Fruit fly (Drosophila melanogaster) whole organism, embryonic: ENCODE results near the gene CG31638.

ENCODE experiments used
- Atf3 ChIP-seq: fragments of 200-800 bp; sonication (Bioruptor generic); optimal IDR thresholded peaks from 3 replicates; lab custom pipeline; 2016; ENCODE audit warnings: missing biosample characterization, missing genetic modification characterization
- Blimp-1 ChIP-seq: fragments of 200-800 bp; sonication (Bioruptor generic); optimal IDR thresholded peaks from 3 replicates; lab custom pipeline; 2018; ENCODE audit warnings: missing biosample characterization, missing genetic modification characterization, mild to moderate bottlenecking, moderate library complexity, missing genetic modification reagents
- CG10654 ChIP-seq: fragments of 200-800 bp; sonication (Bioruptor generic); optimal IDR thresholded peaks from 2 replicates; lab custom pipeline; 2016; ENCODE audit warnings: missing biosample characterization, missing genetic modification characterization
- CG12219 ChIP-seq: fragments of 200-800 bp; sonication (Bioruptor generic); optimal IDR thresholded peaks from 3 replicates; lab custom pipeline; 2018; ENCODE audit warnings: missing biosample characterization, mild to moderate bottlenecking, missing genetic modification characterization
- CG13123 ChIP-seq: fragments of 200-800 bp; sonication (Bioruptor generic); optimal IDR thresholded peaks from 2 replicates; lab custom pipeline; 2016; ENCODE audit warnings: missing biosample characterization, missing genetic modification characterization
- CG13624 ChIP-seq: fragments of 200-800 bp; sonication (Bioruptor generic); optimal IDR thresholded peaks from 2 replicates; lab custom pipeline; 2016; ENCODE audit warnings: missing biosample characterization, missing genetic modification characterization
- CG14050 ChIP-seq: fragments of 200-800 bp; sonication (Bioruptor generic); IDR thresholded peaks from 3 replicates; pipeline ENCODE4 v1.3.6; 2022; ENCODE audit warnings: missing biosample characterization, missing genetic modification characterization
- CG14667 ChIP-seq: fragments of 200-800 bp; sonication (Bioruptor generic); IDR thresholded peaks from 2 replicates; pipeline ENCODE4 v1.3.6; 2022; ENCODE audit warnings: missing biosample characterization, missing genetic modification characterization
- CG14710 ChIP-seq: fragments of 200-800 bp; sonication (Bioruptor generic); optimal IDR thresholded peaks from 3 replicates; lab custom pipeline; 2019; ENCODE audit warnings: missing biosample characterization, mild to moderate bottlenecking, missing genetic modification characterization, moderate library complexity
- CG16813 ChIP-seq: fragments of 200-800 bp; sonication (Bioruptor generic); IDR thresholded peaks from 3 replicates; pipeline ENCODE4 v1.3.6; 2022; ENCODE audit warnings: missing biosample characterization, missing genetic modification characterization; ENCODE audit not compliant: partially characterized antibody
- CG17568 ChIP-seq: fragments of 200-800 bp; sonication (Bioruptor generic); optimal IDR thresholded peaks from 2 replicates; lab custom pipeline; 2018; ENCODE audit warnings: missing biosample characterization, mild to moderate bottlenecking, missing genetic modification characterization, moderate library complexity
- CG17829 ChIP-seq: fragments of 200-800 bp; optimal IDR thresholded peaks from 2 replicates; lab custom pipeline; 2019; ENCODE audit warnings: missing biosample characterization, mild to moderate bottlenecking, missing genetic modification characterization, moderate library complexity
- CG3065 ChIP-seq: fragments of 200-800 bp; sonication (Bioruptor generic); optimal IDR thresholded peaks from 2 replicates; lab custom pipeline; 2016; ENCODE audit warnings: missing biosample characterization, missing genetic modification characterization
- CG31365 ChIP-seq: fragments of 200-800 bp; sonication (Bioruptor generic); optimal IDR thresholded peaks from 2 replicates; lab custom pipeline; 2018; ENCODE audit warnings: missing biosample characterization, mild to moderate bottlenecking, missing genetic modification characterization
- CG3847 ChIP-seq: fragments of 200-800 bp; sonication (Bioruptor generic); IDR thresholded peaks from 2 replicates; pipeline ENCODE4 v1.3.6; 2022; ENCODE audit warnings: missing biosample characterization, missing genetic modification characterization
- CG6854 ChIP-seq: fragments of 200-800 bp; sonication (Bioruptor generic); optimal IDR thresholded peaks from 3 replicates; lab custom pipeline; 2017; ENCODE audit warnings: missing biosample characterization, mild to moderate bottlenecking, missing genetic modification characterization
- CG7987 ChIP-seq: fragments of 200-800 bp; sonication (Bioruptor generic); optimal IDR thresholded peaks from 2 replicates; lab custom pipeline; 2018; ENCODE audit warnings: missing biosample characterization, mild to moderate bottlenecking, missing genetic modification characterization, moderate library complexity
- CG8388 ChIP-seq: fragments of 200-800 bp; sonication (Bioruptor generic); optimal IDR thresholded peaks from 2 replicates; lab custom pipeline; 2019; ENCODE audit warnings: missing biosample characterization, mild to moderate bottlenecking, missing genetic modification characterization, moderate library complexity
- CG9215 ChIP-seq: fragments of 200-800 bp; sonication (Bioruptor generic); IDR thresholded peaks from 2 replicates; pipeline ENCODE4 v1.3.6; 2022; ENCODE audit warnings: missing biosample characterization, missing genetic modification characterization
- CG9817 ChIP-seq: fragments of 200-800 bp; sonication (Bioruptor generic); optimal IDR thresholded peaks from 2 replicates; lab custom pipeline; 2018; ENCODE audit warnings: missing biosample characterization, mild to moderate bottlenecking, missing genetic modification characterization, moderate library complexity
- Dip3 ChIP-seq: fragments of 200-800 bp; sonication (Bioruptor generic); optimal IDR thresholded peaks from 3 replicates; lab custom pipeline; 2016; ENCODE audit warnings: missing biosample characterization, missing genetic modification characterization
- Eip74EF ChIP-seq, 2 experiments: fragments of 200-800 bp in 1 of 2; fragments of >200 bp in 1 of 2; sonication (Bioruptor generic) in 1 of 2; optimal IDR thresholded peaks; 2 replicates each; lab custom pipeline; 2017 to 2019; ENCODE audit warnings: missing biosample characterization in 2 of 2, missing genetic modification characterization in 2 of 2, mild to moderate bottlenecking in 1 of 2, moderate library complexity in 1 of 2
- Fer1 ChIP-seq: fragments of 200-800 bp; sonication (Bioruptor generic); optimal IDR thresholded peaks from 2 replicates; lab custom pipeline; 2017; ENCODE audit warnings: missing biosample characterization, mild to moderate bottlenecking, missing genetic modification characterization
- GATAe ChIP-seq: fragments of 200-800 bp; sonication (Bioruptor generic); conservative IDR thresholded peaks from 2 replicates; pipeline ENCODE4 v1.3.6; 2022; ENCODE audit warnings: missing biosample characterization, missing genetic modification characterization
- HLH4C ChIP-seq: fragments of 200-800 bp; sonication (Bioruptor generic); IDR thresholded peaks from 3 replicates; pipeline ENCODE4 v1.3.6; 2022; ENCODE audit warnings: missing biosample characterization, missing genetic modification characterization; ENCODE audit not compliant: partially characterized antibody
- Jarid2 ChIP-seq: fragments of 200-800 bp; sonication (Bioruptor generic); optimal IDR thresholded peaks from 3 replicates; lab custom pipeline; 2017; ENCODE audit warnings: mild to moderate bottlenecking, missing biosample characterization, missing genetic modification reagents, missing genetic modification characterization
- MESR4 ChIP-seq: fragments of 200-800 bp; sonication (Bioruptor generic); optimal IDR thresholded peaks from 2 replicates; lab custom pipeline; 2018; ENCODE audit warnings: missing biosample characterization, mild to moderate bottlenecking, missing genetic modification characterization, moderate library complexity
- NFAT ChIP-seq: fragments of 200-800 bp; sonication (Bioruptor generic); IDR thresholded peaks from 2 replicates; pipeline ENCODE4 v1.3.6; 2022; ENCODE audit warnings: missing biosample characterization, missing genetic modification characterization
- NfI ChIP-seq: fragments of 200-800 bp; sonication (Bioruptor generic); optimal IDR thresholded peaks from 3 replicates; lab custom pipeline; 2018; ENCODE audit warnings: missing biosample characterization, mild to moderate bottlenecking, missing genetic modification characterization, moderate library complexity
- PHDP ChIP-seq: fragments of 200-800 bp; sonication (Bioruptor generic); optimal IDR thresholded peaks from 3 replicates; lab custom pipeline; 2018; ENCODE audit warnings: missing biosample characterization, mild to moderate bottlenecking, missing genetic modification characterization, moderate library complexity
- Sin3A ChIP-seq: fragments of >200 bp; optimal IDR thresholded peaks from 2 replicates; lab custom pipeline; 2018
- YL-1 ChIP-seq: fragments of 200-800 bp; sonication (Bioruptor generic); optimal IDR thresholded peaks from 3 replicates; lab custom pipeline; 2017; ENCODE audit warnings: missing biosample characterization, mild to moderate bottlenecking, missing genetic modification characterization
- bbx ChIP-seq: fragments of 200-800 bp; sonication (Bioruptor generic); IDR thresholded peaks from 2 replicates; pipeline ENCODE4 v1.3.6; 2022; ENCODE audit warnings: missing biosample characterization, missing genetic modification characterization; ENCODE audit not compliant: partially characterized antibody
- br ChIP-seq: fragments of >200 bp; optimal IDR thresholded peaks from 2 replicates; lab custom pipeline; 2017
- da ChIP-seq: fragments of 200-800 bp; sonication (Bioruptor generic); optimal IDR thresholded peaks from 2 replicates; lab custom pipeline; 2016; ENCODE audit warnings: missing biosample characterization, missing genetic modification characterization
- grau ChIP-seq: fragments of 200-800 bp; optimal IDR thresholded peaks from 3 replicates; lab custom pipeline; 2019; ENCODE audit warnings: missing biosample characterization, mild to moderate bottlenecking, missing genetic modification characterization, moderate library complexity
- gsb ChIP-seq: fragments of 200-800 bp; sonication (Bioruptor generic); IDR thresholded peaks from 2 replicates; pipeline ENCODE4 v1.3.6; 2022; ENCODE audit warnings: missing biosample characterization, missing genetic modification characterization
- hb ChIP-seq: fragments of 200-800 bp; sonication (Bioruptor generic); IDR thresholded peaks from 3 replicates; pipeline ENCODE4 v1.3.6; 2022; ENCODE audit warnings: missing biosample characterization, missing genetic modification characterization; ENCODE audit not compliant: partially characterized antibody
- hkb ChIP-seq, 2 experiments: fragments of 200-800 bp in 1 of 2; fragments of >200 bp in 1 of 2; sonication (Bioruptor generic) in 1 of 2; IDR thresholded peaks in 1 of 2; optimal IDR thresholded peaks in 1 of 2; 2 replicates each; pipeline versions ENCODE4 v1.3.6 to Lab custom; 2017 to 2022; ENCODE audit warnings: missing biosample characterization in 1 of 2, missing genetic modification characterization in 1 of 2
- klu ChIP-seq: fragments of 200-800 bp; sonication (Bioruptor generic); IDR thresholded peaks from 2 replicates; pipeline ENCODE4 v1.3.6; 2022; ENCODE audit warnings: missing biosample characterization, missing genetic modification characterization
- lilli ChIP-seq: fragments of 200-800 bp; sonication (Bioruptor generic); optimal IDR thresholded peaks from 3 replicates; lab custom pipeline; 2016; ENCODE audit warnings: missing biosample characterization, missing genetic modification characterization
- lola ChIP-seq, 3 experiments: fragments of >200 bp in 2 of 3; fragments of 200-800 bp in 1 of 3; sonication (Bioruptor generic) in 1 of 3; optimal IDR thresholded peaks; 2 replicates each; lab custom pipeline; 2017 to 2019; ENCODE audit warnings: missing biosample characterization in 3 of 3, missing genetic modification characterization in 3 of 3, mild to moderate bottlenecking in 1 of 3, moderate library complexity in 1 of 3
- p53 ChIP-seq: fragments of 200-800 bp; sonication (Bioruptor generic); optimal IDR thresholded peaks from 2 replicates; lab custom pipeline; 2016; ENCODE audit warnings: missing biosample characterization, missing genetic modification characterization
- pros ChIP-seq: fragments of 200-800 bp; sonication (Bioruptor generic); optimal IDR thresholded peaks from 3 replicates; lab custom pipeline; 2019; ENCODE audit warnings: missing biosample characterization, mild to moderate bottlenecking, missing genetic modification characterization, moderate library complexity
- schlank ChIP-seq: fragments of 200-800 bp; sonication (Bioruptor generic); optimal IDR thresholded peaks from 2 replicates; lab custom pipeline; 2018; ENCODE audit warnings: missing biosample characterization, mild to moderate bottlenecking, missing genetic modification characterization
- sens-2 ChIP-seq: fragments of 200-800 bp; sonication (Bioruptor generic); IDR thresholded peaks from 2 replicates; pipeline ENCODE4 v1.3.6; 2022; ENCODE audit warnings: missing biosample characterization, missing genetic modification characterization
- trem ChIP-seq: fragments of 200-800 bp; optimal IDR thresholded peaks from 3 replicates; lab custom pipeline; 2019; ENCODE audit warnings: missing biosample characterization, mild to moderate bottlenecking, missing genetic modification characterization, moderate library complexity
- tx ChIP-seq: fragments of 200-800 bp; sonication (Bioruptor generic); optimal IDR thresholded peaks from 2 replicates; lab custom pipeline; 2016; ENCODE audit warnings: missing biosample characterization, missing genetic modification characterization
- vvl ChIP-seq: fragments of 200-800 bp; sonication (Bioruptor generic); IDR thresholded peaks from 2 replicates; pipeline ENCODE4 v1.3.6; 2022; ENCODE audit warnings: missing biosample characterization, missing genetic modification characterization
- zf30C ChIP-seq: fragments of 200-800 bp; sonication (Bioruptor generic); optimal IDR thresholded peaks from 3 replicates; lab custom pipeline; 2018; ENCODE audit warnings: missing biosample characterization, mild to moderate bottlenecking, missing genetic modification characterization

CG31638 gene

DNA sequence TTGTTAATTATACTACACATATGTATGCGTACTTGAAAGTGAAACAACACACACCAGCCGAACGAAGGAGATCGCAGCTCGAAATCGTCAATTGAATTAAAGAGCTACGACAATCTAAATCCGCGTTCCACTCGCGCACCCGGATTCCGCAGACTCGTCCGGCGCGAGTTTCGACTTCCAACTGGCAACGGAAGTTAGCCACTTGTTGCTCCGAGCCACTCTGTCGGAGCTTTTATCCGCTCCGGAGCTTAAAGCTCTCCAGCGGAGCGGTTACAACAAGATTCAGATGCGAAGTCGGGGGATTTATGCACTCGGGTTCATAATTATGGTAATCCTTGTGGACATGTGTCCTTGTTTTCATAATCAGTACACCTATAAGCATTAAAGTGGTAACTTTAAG, 25.4 kb upstream of the CG31638 start, which contains the start of gene Rchy1 (continued):
- no peak for TF ChIP-seq Atf3 (GFP tag; lab: Kevin White, UChicago)
- TF ChIP-seq CG13624: peak; percentile 3
- TF ChIP-seq CG7987 (GFP tag; lab: Kevin White, UChicago): peak; percentile 56
- no peak for TF ChIP-seq pros (GFP tag; lab: Kevin White, UChicago)
- peak; percentile 54 for TF ChIP-seq NfI (GFP tag; lab: Kevin White, UChicago)
- TF ChIP-seq da: no peak
- TF ChIP-seq schlank: no peak
- TF ChIP-seq PHDP (tag; lab: Kevin White, UChicago): peak; percentile 18
- no peak for TF ChIP-seq lola (GFP tag; optimal IDR thresholded peaks at IDR 0.05; lab: Kevin White, UChicago)
- no peak for TF ChIP-seq klu (GFP tag; lab: Robert Waterston, UW)
- TF ChIP-seq zf30C (GFP tag; lab: Kevin White, UChicago): no peak
- TF ChIP-seq MESR4 (GFP tag; lab: Kevin White, UChicago): peak; percentile 3
- TF ChIP-seq Fer1 (GFP tag; lab: Kevin White, UChicago): peak; percentile 65
- TF ChIP-seq CG31365: peak; percentile 43
- TF ChIP-seq Jarid2 (GFP tag; lab: Kevin White, UChicago): peak; percentile 82
- TF ChIP-seq Blimp-1: peak; percentile 3
- TF ChIP-seq gsb (GFP tag; lab: Robert Waterston, UW): no peak
- TF ChIP-seq CG14710 (tag; lab: Kevin White, UChicago): no peak
- TF ChIP-seq CG3065 (GFP tag; lab: Kevin White, UChicago): no peak
- no peak for TF ChIP-seq Dip3
- TF ChIP-seq CG8388: no peak
- TF ChIP-seq p53 (GFP tag; lab: Kevin White, UChicago): no peak
- TF ChIP-seq bbx (GFP tag; lab: Robert Waterston, UW): peak; percentile 36; the same call in 1 of the 2 replicates
- TF ChIP-seq CG6854 (GFP tag; lab: Kevin White, UChicago): peak; percentile 17
- no peak for TF ChIP-seq GATAe
- TF ChIP-seq YL-1 (GFP tag; lab: Kevin White, UChicago): no peak
- TF ChIP-seq hb (GFP tag; lab: Robert Waterston, UW): no peak
- no peak for TF ChIP-seq CG9215
- TF ChIP-seq CG14667 (GFP tag; lab: Robert Waterston, UW): no peak
- no peak for TF ChIP-seq HLH4C (GFP tag; lab: Robert Waterston, UW)
- 0 out of 2 replicates have a peak, but pooled peaks have one; percentile 17 for TF ChIP-seq sens-2 (GFP tag; lab: Robert Waterston, UW)
- no peak for TF ChIP-seq CG13123
- peak; percentile 54; the same call in 1 of the 2 replicates for TF ChIP-seq NFAT (GFP tag; lab: Robert Waterston, UW)
- TF ChIP-seq tx (GFP tag; lab: Kevin White, UChicago): no peak
- no peak for TF ChIP-seq CG16813 (GFP tag; lab: Robert Waterston, UW)
- no peak for TF ChIP-seq br (lab: Kevin White, UChicago)
- peak in 1 of 2 experiments; percentile 54 for TF ChIP-seq Eip74EF (GFP tag; optimal IDR thresholded peaks at IDR 0.05; lab: Kevin White, UChicago)
- TF ChIP-seq CG17568 (GFP tag; lab: Kevin White, UChicago): no peak
- no peak for TF ChIP-seq Sin3A (lab: Kevin White, UChicago)
- peak; percentile 18 for TF ChIP-seq lilli (GFP tag; lab: Kevin White, UChicago)
- TF ChIP-seq trem (tag; lab: Kevin White, UChicago): no peak
- peak; percentile 28; the same call in 1 of the 2 replicates for TF ChIP-seq CG3847 (GFP tag; lab: Robert Waterston, UW)
- TF ChIP-seq grau (tag; lab: Kevin White, UChicago): peak; percentile 14
- TF ChIP-seq CG10654 (GFP tag; lab: Kevin White, UChicago): no peak
- peak; percentile 56; the same call in 1 of the 2 replicates for TF ChIP-seq vvl (GFP tag; lab: Robert Waterston, UW)
- no peak for TF ChIP-seq CG14050 (GFP tag; lab: Robert Waterston, UW)
- TF ChIP-seq CG12219 (GFP tag; lab: Kevin White, UChicago): peak; percentile 36
- TF ChIP-seq hkb (optimal IDR thresholded peaks at IDR 0.05; lab: Kevin White, UChicago): no peak
- TF ChIP-seq hkb (GFP tag; IDR thresholded peaks at IDR 0.05; lab: Robert Waterston, UW): peak; percentile 51; the same call in 1 of the 2 replicates
- no peak for TF ChIP-seq CG17829 (tag; lab: Kevin White, UChicago)
- no peak for TF ChIP-seq CG9817 (tag; lab: Kevin White, UChicago)
